Worm (Caenorhabditis elegans) whole organism, L3 larva: ENCODE measurements around the gene F14H3.12.

Experiments
- R02D3.7 ChIP-seq: fragments of 150-350 bp; optimal IDR thresholded peaks from 2 replicates; lab custom pipeline; 2014; ENCODE audit warnings: missing biosample characterization, missing genetic modification characterization
- ztf-11 ChIP-seq: fragments of 150-350 bp; optimal IDR thresholded peaks from 2 replicates; lab custom pipeline; 2014; ENCODE audit warnings: missing biosample characterization, missing genetic modification characterization

DNA sequence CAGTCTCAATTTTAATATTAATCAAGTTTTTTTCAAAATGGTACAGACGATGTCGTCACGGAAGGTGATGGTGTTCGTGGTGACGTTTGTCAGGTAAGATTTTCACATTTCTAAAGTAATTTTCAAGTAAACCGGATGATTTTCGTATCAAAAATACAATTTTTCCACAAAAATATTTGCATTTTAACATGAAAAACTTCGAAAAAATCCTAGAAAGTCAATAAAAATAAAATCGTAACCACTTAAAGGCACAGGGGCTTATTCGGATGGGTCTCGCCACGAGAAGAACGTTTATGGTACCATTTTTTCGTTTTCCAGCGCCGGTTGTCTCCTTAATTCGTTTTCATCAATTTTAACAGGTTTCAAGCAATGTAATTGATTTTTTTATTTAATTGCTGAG, 50.8 kb downstream of the F14H3.12 start, which contains the start of gene T10C6.6:
- TF ChIP-seq ztf-11 (tag; lab: Kevin White, UChicago), result no peak
- TF ChIP-seq R02D3.7 (tag; lab: Kevin White, UChicago), result no peak
